Worm (Caenorhabditis elegans) whole organism, mixed stage, embryonic: ENCODE results near the gene prp-8.

Experiments used
- elt-3 ChIP-seq: fragments of 150-350 bp; optimal IDR thresholded peaks from 2 replicates; lab custom pipeline; 2014; ENCODE audit warnings: missing biosample characterization, missing genetic modification characterization
- lsy-2 ChIP-seq: fragments of 150-350 bp; optimal IDR thresholded peaks from 2 replicates; lab custom pipeline; 2014; ENCODE audit warnings: missing biosample characterization, missing genetic modification characterization
- sem-2 ChIP-seq: fragments of 200-800 bp; sonication (Bioruptor generic); optimal IDR thresholded peaks from 2 replicates; lab custom pipeline; 2018; ENCODE audit warnings: mild to moderate bottlenecking, missing genetic modification characterization, missing compliant biosample characterization
- snpc-4 ChIP-seq: fragments of 150-350 bp; optimal IDR thresholded peaks from 2 replicates; lab custom pipeline; 2014; ENCODE audit warnings: missing biosample characterization, missing genetic modification characterization

DNA sequence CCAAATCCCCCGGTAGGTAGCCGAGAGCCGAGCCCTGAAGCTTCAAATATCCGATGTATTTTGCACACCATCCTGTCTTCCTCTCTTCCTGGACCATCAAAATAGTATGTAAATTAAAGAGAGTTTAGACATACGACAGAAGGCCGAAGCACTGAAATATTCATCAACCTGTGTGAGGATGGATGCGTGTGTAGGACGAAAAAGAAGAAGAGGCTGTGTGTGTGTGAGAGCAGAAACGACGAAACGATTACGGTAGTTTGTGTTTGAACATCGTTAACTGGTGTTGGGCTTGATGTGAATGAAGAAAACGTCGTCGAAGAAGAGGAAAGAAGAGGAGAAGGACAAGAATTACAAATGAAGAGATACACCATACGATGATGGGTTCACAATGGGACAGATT lies 47.4 kb downstream of the prp-8 start:
- TF ChIP-seq elt-3 (no peak), snpc-4 (tag; lab: Kevin White, UChicago) (no peak), sem-2 (no peak), lsy-2 (no peak)
